Fruit fly (Drosophila melanogaster): ENCODE results near the gene CtsL3.

CtsL3 gene

dm6 chr3R:6008202-6009062, 18.6 kb downstream of the CtsL3 start, which contains the start of gene Rm62:
Rm62 (minus strand) TSS chr3R:6008579.
- peak; percentile 62; the same call in 2 of the 3 replicates for TF ChIP-seq CG4496 (GFP tag; IDR thresholded peaks at IDR 0.05)
- no peak for TF ChIP-seq CG9948 (tag; optimal IDR thresholded peaks at IDR 0.05)
- peak; percentile 18 for TF ChIP-seq CG14655 (GFP tag; optimal IDR thresholded peaks at IDR 0.05)
- TF ChIP-seq Pif1B (GFP tag; optimal IDR thresholded peaks at IDR 0.05): no peak
- TF ChIP-seq Pif1A (GFP tag; optimal IDR thresholded peaks at IDR 0.05): no peak
- no peak for TF ChIP-seq D1 (tag; optimal IDR thresholded peaks at IDR 0.05)
- no peak for TF ChIP-seq CG13204 (GFP tag; optimal IDR thresholded peaks at IDR 0.05)
- TF ChIP-seq CG32121 (GFP tag; IDR thresholded peaks at IDR 0.05): no peak
- TF ChIP-seq CG12605 (GFP tag; IDR thresholded peaks at IDR 0.05): no peak
- TF ChIP-seq CG10348 (GFP tag; IDR thresholded peaks at IDR 0.05): no peak
- no peak for TF ChIP-seq fd96Ca (GFP tag; IDR thresholded peaks at IDR 0.05)
- no peak for TF ChIP-seq CG34367 (tag; optimal IDR thresholded peaks at IDR 0.05)
- no peak for TF ChIP-seq rn (GFP tag; IDR thresholded peaks at IDR 0.05)

DNA sequence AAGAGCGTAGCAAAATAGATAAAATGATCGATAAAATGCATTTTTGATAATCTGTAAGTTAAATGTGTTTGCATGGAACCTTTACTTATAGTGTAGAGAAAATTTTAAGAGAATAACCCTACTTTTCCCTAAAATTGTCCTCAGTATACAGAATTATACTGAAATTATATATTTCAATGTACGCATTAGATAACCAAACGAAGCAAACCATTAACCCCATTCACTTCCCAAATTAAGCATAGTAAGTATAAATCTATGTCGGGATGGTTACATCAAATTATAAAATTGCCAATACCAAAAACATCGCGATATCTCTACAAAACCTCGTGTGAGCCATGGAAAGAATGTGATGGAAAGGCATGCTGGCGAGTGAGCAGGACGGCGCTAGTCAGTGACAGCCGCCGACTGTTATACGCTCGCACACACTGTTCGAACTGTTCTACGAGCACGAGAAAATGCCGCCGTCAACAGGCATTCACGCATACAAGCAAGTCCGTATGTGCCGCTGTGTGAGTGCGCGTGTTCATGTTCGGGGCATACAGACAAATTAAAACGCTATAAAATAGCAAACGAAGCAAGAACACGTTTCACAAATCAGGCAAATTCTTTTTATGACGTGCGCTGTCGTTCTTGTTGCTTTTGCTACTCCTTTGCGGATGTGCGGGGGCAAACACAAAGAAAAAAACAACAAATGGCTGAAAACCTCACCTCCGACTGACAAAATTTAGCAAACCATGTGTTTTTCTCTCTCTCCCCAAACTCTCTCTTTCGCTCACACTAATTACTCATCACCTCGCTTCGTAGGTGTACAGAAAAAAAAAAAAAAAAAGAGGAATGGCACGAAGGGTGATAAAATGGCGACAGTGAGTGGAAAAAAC, 19.7 kb downstream of the CtsL3 start:
- TF ChIP-seq gl (tag; optimal IDR thresholded peaks at IDR 0.05) (peak; percentile 67), CG13204 (GFP tag; optimal IDR thresholded peaks at IDR 0.05) (peak; percentile 64), rn (GFP tag; IDR thresholded peaks at IDR 0.05) (no peak), D1 (tag; optimal IDR thresholded peaks at IDR 0.05) (no peak), CG17806 (tag; optimal IDR thresholded peaks at IDR 0.05) (no peak), CG14655 (GFP tag; optimal IDR thresholded peaks at IDR 0.05) (no peak), Pif1B (GFP tag; optimal IDR thresholded peaks at IDR 0.05) (no peak), CG8301 (tag; optimal IDR thresholded peaks at IDR 0.05) (no peak), CG34367 (tag; optimal IDR thresholded peaks at IDR 0.05) (peak; percentile 33), CG4496 (GFP tag; IDR thresholded peaks at IDR 0.05) (peak; percentile 47; the same call in 2 of the 3 replicates), fd96Ca (GFP tag; IDR thresholded peaks at IDR 0.05) (0 out of 3 replicates have a peak, but pooled peaks have one; percentile 46), Snoo (tag; optimal IDR thresholded peaks at IDR 0.05) (no peak), CG9948 (tag; optimal IDR thresholded peaks at IDR 0.05) (no peak), CG12605 (GFP tag; IDR thresholded peaks at IDR 0.05) (peak; percentile 39; the same call in 1 of the 2 replicates), CG10348 (GFP tag; IDR thresholded peaks at IDR 0.05) (no peak), EcR (GFP tag; optimal IDR thresholded peaks at IDR 0.05) (peak; percentile 14), CG32121 (GFP tag; IDR thresholded peaks at IDR 0.05) (no peak), CG15710 (tag; optimal IDR thresholded peaks at IDR 0.05) (peak; percentile 32), Ets98B (GFP tag; IDR thresholded peaks at IDR 0.05) (peak; percentile 49; the same call in 1 of the 2 replicates), Pif1A (GFP tag; optimal IDR thresholded peaks at IDR 0.05) (peak; percentile 25), CG8159 (tag; optimal IDR thresholded peaks at IDR 0.05) (peak; percentile 30)

DNA sequence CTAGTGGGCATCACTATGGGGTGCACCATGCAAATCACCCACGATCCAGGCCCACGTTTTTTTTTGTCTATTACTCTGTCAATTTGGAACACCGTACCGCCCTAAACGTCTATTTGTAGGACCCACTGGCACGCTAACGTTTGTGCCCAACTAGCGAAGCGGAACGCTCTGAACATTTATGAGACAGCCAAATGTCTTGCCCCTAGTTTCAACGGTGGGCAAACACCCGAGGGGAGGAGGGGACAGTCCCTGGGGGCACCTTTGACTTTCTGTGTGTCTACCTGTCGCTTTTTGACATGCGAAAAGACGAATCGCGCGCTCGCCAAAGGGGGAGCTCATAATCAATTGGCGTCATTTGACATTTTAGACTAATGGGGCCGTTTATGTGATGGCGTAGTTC, 20.4 kb downstream of the CtsL3 start:
- no peak for TF ChIP-seq CG32121 (GFP tag; IDR thresholded peaks at IDR 0.05)
- TF ChIP-seq CG12605 (GFP tag; IDR thresholded peaks at IDR 0.05): no peak
- no peak for TF ChIP-seq CG15710 (tag; optimal IDR thresholded peaks at IDR 0.05)
- no peak for TF ChIP-seq fd96Ca (GFP tag; IDR thresholded peaks at IDR 0.05)
- TF ChIP-seq Ets98B (GFP tag; IDR thresholded peaks at IDR 0.05): no peak
- no peak for TF ChIP-seq CG34367 (tag; optimal IDR thresholded peaks at IDR 0.05)

DNA sequence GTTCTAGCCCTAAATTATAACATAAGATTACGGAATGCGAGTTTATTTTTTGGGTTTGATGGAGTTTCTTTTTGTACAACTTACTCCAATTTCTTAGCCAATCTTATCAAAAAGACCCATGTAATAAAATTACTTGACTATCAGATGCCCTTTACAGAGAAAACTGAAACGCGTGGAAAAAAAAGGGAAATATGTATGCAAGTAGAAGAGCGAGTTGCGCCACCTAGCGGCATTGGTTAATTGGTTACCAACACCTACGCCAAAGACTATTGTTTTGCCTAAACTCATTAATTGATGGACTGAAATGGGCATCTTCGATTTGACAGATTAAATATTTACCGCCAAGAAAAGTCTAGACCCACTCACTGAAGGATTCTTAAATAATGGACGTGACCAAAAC, 28.2 kb downstream of the CtsL3 start:
- TF ChIP-seq gl (tag; optimal IDR thresholded peaks at IDR 0.05) (no peak), rn (GFP tag; IDR thresholded peaks at IDR 0.05) (no peak), EcR (GFP tag; optimal IDR thresholded peaks at IDR 0.05) (no peak), CG13204 (GFP tag; optimal IDR thresholded peaks at IDR 0.05) (no peak), CG8159 (tag; optimal IDR thresholded peaks at IDR 0.05) (no peak), CG34367 (tag; optimal IDR thresholded peaks at IDR 0.05) (no peak), CG12605 (GFP tag; IDR thresholded peaks at IDR 0.05) (no peak), CG14655 (GFP tag; optimal IDR thresholded peaks at IDR 0.05) (no peak), CG8301 (tag; optimal IDR thresholded peaks at IDR 0.05) (no peak), Pif1A (GFP tag; optimal IDR thresholded peaks at IDR 0.05) (no peak)

- no peak for TF ChIP-seq D1 (tag; optimal IDR thresholded peaks at IDR 0.05)
- TF ChIP-seq CG4496 (GFP tag; IDR thresholded peaks at IDR 0.05): no peak; the same call in 2 of the 3 replicates
- peak; percentile 15 for TF ChIP-seq CG9948 (tag; optimal IDR thresholded peaks at IDR 0.05)
- no peak for TF ChIP-seq fd96Ca (GFP tag; IDR thresholded peaks at IDR 0.05)
- TF ChIP-seq Pif1B (GFP tag; optimal IDR thresholded peaks at IDR 0.05): peak; percentile 14
- TF ChIP-seq Pif1A (GFP tag; optimal IDR thresholded peaks at IDR 0.05): no peak
- TF ChIP-seq CG17806 (tag; optimal IDR thresholded peaks at IDR 0.05): peak; percentile 9
- no peak for TF ChIP-seq Snoo (tag; optimal IDR thresholded peaks at IDR 0.05)
- TF ChIP-seq CG8301 (tag; optimal IDR thresholded peaks at IDR 0.05): peak; percentile 38
- no peak for TF ChIP-seq CG34367 (tag; optimal IDR thresholded peaks at IDR 0.05)
- TF ChIP-seq CG8159 (tag; optimal IDR thresholded peaks at IDR 0.05): peak; percentile 47
Observed at dm6 chr3R:5998235-5998666, 28.8 kb downstream of the CtsL3 start.
